Worm (Caenorhabditis elegans): ENCODE measurements around the gene C35A5.5.

C35A5.5 gene

ce11 chrV:10478097-10478828, 27.4 kb upstream of the C35A5.5 start, which contains the start of the genes crp-1 and Y32F6B.9:
TSS of gene crp-1 (plus strand) at chrV:10478564.
TSS of gene Y32F6B.9 (plus strand) at chrV:10478699.
- TF ChIP-seq hpl-2 (GFP tag; optimal IDR thresholded peaks at IDR 0.05) (no peak), mab-9 (GFP tag; IDR thresholded peaks at IDR 0.05) (no peak), vab-15 (tag; optimal IDR thresholded peaks at IDR 0.05) (no peak), hlh-4 (tag; optimal IDR thresholded peaks at IDR 0.05) (no peak), nhr-12 (tag; optimal IDR thresholded peaks at IDR 0.05) (no peak), nhr-237 (tag; optimal IDR thresholded peaks at IDR 0.05) (no peak), nhr-19 (GFP tag; conservative IDR thresholded peaks at IDR 0.05) (no peak), Y116A8C.19 (tag; optimal IDR thresholded peaks at IDR 0.05; ENCODE audit: borderline replicate concordance) (no peak), ceh-90 (tag; optimal IDR thresholded peaks at IDR 0.05) (no peak), zag-1 (tag; optimal IDR thresholded peaks at IDR 0.05) (no peak), lsy-2 (tag; optimal IDR thresholded peaks at IDR 0.05) (no peak), egl-13 (tag; optimal IDR thresholded peaks at IDR 0.05) (no peak), sup-37 (GFP tag; optimal IDR thresholded peaks at IDR 0.05) (no peak), nhr-77 (tag; optimal IDR thresholded peaks at IDR 0.05) (no peak)

ce11 chrV:10483995-10484394, 21.7 kb upstream of the C35A5.5 start:
- TF ChIP-seq C16A3.4 (tag; optimal IDR thresholded peaks at IDR 0.05) (no peak), lin-35 (GFP tag; optimal IDR thresholded peaks at IDR 0.05) (peak in 1 of 2 experiments; percentile 18), efl-1 (optimal IDR thresholded peaks at IDR 0.05) (no peak), efl-1 (GFP tag; optimal IDR thresholded peaks at IDR 0.05 in 1 of 2) (peak in 1 of 2 experiments; percentile 57), elt-2 (tag; optimal IDR thresholded peaks at IDR 0.05) (peak; percentile 63)

- no peak for TF ChIP-seq tbx-2 (tag; optimal IDR thresholded peaks at IDR 0.05)
- no peak for TF ChIP-seq fkh-10 (GFP tag; optimal IDR thresholded peaks at IDR 0.05)
- TF ChIP-seq nhr-237 (tag; optimal IDR thresholded peaks at IDR 0.05) = no peak
- TF ChIP-seq mab-9 (GFP tag; IDR thresholded peaks at IDR 0.05) = no peak
- TF ChIP-seq hlh-17 (GFP tag; optimal IDR thresholded peaks at IDR 0.05; ENCODE audit: borderline replicate concordance) = no peak
- no peak for TF ChIP-seq hlh-4 (tag; optimal IDR thresholded peaks at IDR 0.05)
- TF ChIP-seq nhr-85 (tag) = no peak
- no peak for TF ChIP-seq ceh-88 (GFP tag; IDR thresholded peaks at IDR 0.05)
- TF ChIP-seq nhr-84 (tag; optimal IDR thresholded peaks at IDR 0.05) = no peak
Measured at ce11 chrV:10484640-10485039, 21.0 kb upstream of the C35A5.5 start, which contains the start of gene Y32F6B.1. TSS of gene Y32F6B.1 (minus strand) at chrV:10484740.

- peak; percentile 45 for TF ChIP-seq elt-2 (tag; optimal IDR thresholded peaks at IDR 0.05)
- TF ChIP-seq efl-1 (optimal IDR thresholded peaks at IDR 0.05) = no peak
- no peak for TF ChIP-seq efl-1 (GFP tag; optimal IDR thresholded peaks at IDR 0.05 in 1 of 2)
Measured at ce11 chrV:10485389-10485788, 20.3 kb upstream of the C35A5.5 start.

ce11 chrV:10489998-10490397, 15.7 kb upstream of the C35A5.5 start, which contains the start of gene ncx-5:
TSS of gene ncx-5 (minus strand) at chrV:10490098.
- TF ChIP-seq unc-130 (tag; optimal IDR thresholded peaks at IDR 0.05) (no peak), egl-13 (tag; optimal IDR thresholded peaks at IDR 0.05) (no peak), nhr-237 (tag; optimal IDR thresholded peaks at IDR 0.05) (no peak), nhr-84 (tag; optimal IDR thresholded peaks at IDR 0.05) (no peak), lin-13 (GFP tag; optimal IDR thresholded peaks at IDR 0.05) (no peak), C04F5.9 (tag; optimal IDR thresholded peaks at IDR 0.05) (no peak), rnt-1 (tag; optimal IDR thresholded peaks at IDR 0.05) (no peak), ceh-8 (GFP tag; optimal IDR thresholded peaks at IDR 0.05) (no peak), fos-1 (tag; optimal IDR thresholded peaks at IDR 0.05) (no peak), sup-37 (GFP tag; optimal IDR thresholded peaks at IDR 0.05) (no peak), lsy-2 (tag; optimal IDR thresholded peaks at IDR 0.05) (no peak), xbp-1 (tag; optimal IDR thresholded peaks at IDR 0.05) (no peak), F16B12.6 (tag; optimal IDR thresholded peaks at IDR 0.05) (no peak), hlh-4 (tag; optimal IDR thresholded peaks at IDR 0.05) (no peak), mdl-1 (tag; optimal IDR thresholded peaks at IDR 0.05) (no peak), mef-2 (tag; optimal IDR thresholded peaks at IDR 0.05) (no peak), ceh-88 (GFP tag; IDR thresholded peaks at IDR 0.05) (no peak), C34B4.2 (tag; optimal IDR thresholded peaks at IDR 0.05) (no peak)

All from whole organism, L1 larva.